Fruit fly (Drosophila melanogaster) Kc167 (cell line): ENCODE results near the gene CG31140.

Experiments used
- h ChIP-seq: fragments of >200 bp; optimal IDR thresholded peaks from 3 replicates; lab custom pipeline; 2018; ENCODE audit warnings: missing external identifiers
- insv ChIP-seq: fragments of >200 bp; optimal IDR thresholded peaks from 3 replicates; lab custom pipeline; 2018; ENCODE audit warnings: missing external identifiers
- psq ChIP-seq: fragments of >200 bp; optimal IDR thresholded peaks from 2 replicates; lab custom pipeline; 2017; ENCODE audit warnings: missing external identifiers
- ttk ChIP-seq: sonication (Bioruptor generic); optimal IDR thresholded peaks from 2 replicates; lab custom pipeline; 2017; ENCODE audit warnings: missing external identifiers

DNA sequence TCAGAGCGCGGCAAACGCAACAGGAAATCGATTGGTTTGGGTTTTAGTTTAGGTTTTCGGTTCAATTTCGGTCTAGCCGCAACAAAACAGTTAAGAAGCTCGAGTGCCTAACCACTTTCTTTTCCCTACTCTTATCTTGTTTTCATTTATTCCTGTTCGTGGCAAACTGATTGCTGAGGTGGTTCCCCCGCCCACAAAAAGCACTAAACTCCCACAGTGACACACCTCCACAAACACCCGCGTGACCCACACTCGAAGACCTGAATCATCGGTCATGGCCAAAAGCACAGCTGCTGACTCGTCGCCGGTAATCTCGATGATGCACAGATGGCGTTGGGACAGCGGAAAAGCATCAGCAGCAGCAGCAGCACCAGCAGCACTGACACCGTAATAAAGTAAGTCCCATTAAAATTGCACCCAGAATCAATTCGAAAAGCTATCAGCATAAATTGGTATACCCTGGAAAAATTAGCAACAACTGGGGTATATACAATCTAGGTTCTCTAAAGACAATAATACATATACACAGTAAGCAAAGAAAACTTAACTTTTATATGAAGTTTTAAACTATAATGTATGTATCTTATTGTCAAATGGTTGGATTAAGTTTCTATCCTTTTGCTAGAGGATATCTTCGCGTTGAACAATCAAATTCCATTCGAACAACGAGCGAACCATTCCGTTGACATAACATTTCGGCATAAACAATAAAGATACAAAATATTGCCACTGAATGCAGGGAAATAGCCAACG lies 62.9 kb downstream of the CG31140 start:
- TF ChIP-seq insv (lab: Kevin White, UChicago) (no peak), h (lab: Kevin White, UChicago) (no peak), psq (lab: Kevin White, UChicago) (no peak), ttk (lab: Kevin White, UChicago) (no peak)
